Fruit fly (Drosophila melanogaster) whole organism, adult: ENCODE results near the gene CG14205.
A peak's percentile ranks its signal among the peaks of the same experiment; 100 is the strongest.

Source experiments
- CG14711 ChIP-seq: fragments of 200-800 bp; sonication (Bioruptor generic); optimal IDR thresholded peaks from 2 replicates; lab custom pipeline; 2018; ENCODE audit warnings: missing biosample characterization, mild to moderate bottlenecking, missing genetic modification characterization, moderate library complexity
- CG1620 ChIP-seq: fragments of 200-800 bp; sonication (Bioruptor generic); optimal IDR thresholded peaks from 2 replicates; lab custom pipeline; 2016; ENCODE audit warnings: missing biosample characterization, missing genetic modification characterization
- CG33017 ChIP-seq: fragments of 200-800 bp; sonication (Bioruptor generic); optimal IDR thresholded peaks from 2 replicates; lab custom pipeline; 2018; ENCODE audit warnings: missing biosample characterization, mild to moderate bottlenecking, missing genetic modification characterization, moderate library complexity
- CG5204 ChIP-seq: fragments of 200-800 bp; sonication (Bioruptor generic); optimal IDR thresholded peaks from 2 replicates; lab custom pipeline; 2016; ENCODE audit warnings: missing biosample characterization, missing genetic modification characterization
- CG7045 ChIP-seq: fragments of 200-800 bp; sonication (Bioruptor generic); optimal IDR thresholded peaks from 2 replicates; lab custom pipeline; 2017; ENCODE audit warnings: missing biosample characterization, mild to moderate bottlenecking, missing genetic modification characterization
- Crg-1 ChIP-seq: fragments of 200-800 bp; sonication (Bioruptor generic); optimal IDR thresholded peaks from 2 replicates; lab custom pipeline; 2016; ENCODE audit warnings: missing biosample characterization, missing genetic modification characterization
- Hr96 ChIP-seq: fragments of 200-800 bp; sonication (Bioruptor generic); optimal IDR thresholded peaks from 2 replicates; lab custom pipeline; 2016; ENCODE audit warnings: missing biosample characterization, missing genetic modification characterization
- Mnt ChIP-seq: fragments of 200-800 bp; sonication (Bioruptor generic); optimal IDR thresholded peaks from 2 replicates; lab custom pipeline; 2016; ENCODE audit warnings: missing biosample characterization, mild to moderate bottlenecking, missing genetic modification characterization
- cic ChIP-seq: fragments of 200-800 bp; sonication (Bioruptor generic); optimal IDR thresholded peaks from 2 replicates; lab custom pipeline; 2017; ENCODE audit warnings: missing biosample characterization, mild to moderate bottlenecking, missing genetic modification characterization, moderate library complexity
- cnc ChIP-seq, 2 experiments: fragments of >200 bp; optimal IDR thresholded peaks; 2 replicates each; lab custom pipeline; 2017
- kay ChIP-seq: fragments of 200-800 bp; sonication (Bioruptor generic); peaks from one replicate; lab custom pipeline; 2016; ENCODE audit warnings: missing biosample characterization, missing genetic modification characterization, borderline replicate concordance
- pad ChIP-seq: fragments of 200-800 bp; sonication (Bioruptor generic); optimal IDR thresholded peaks from 3 replicates; lab custom pipeline; 2017; ENCODE audit warnings: missing biosample characterization, missing genetic modification characterization, mild to moderate bottlenecking, moderate library complexity, missing genetic modification reagents
- toe ChIP-seq: fragments of 200-800 bp; sonication (Bioruptor generic); optimal IDR thresholded peaks from 2 replicates; lab custom pipeline; 2016; ENCODE audit warnings: missing biosample characterization, missing genetic modification characterization

- TF ChIP-seq toe: no peak
- TF ChIP-seq CG14711 (tag; lab: Kevin White, UChicago): no peak
- no peak for TF ChIP-seq CG1620 (GFP tag; lab: Kevin White, UChicago)
- TF ChIP-seq cnc (optimal IDR thresholded peaks at IDR 0.05; lab: Kevin White, UChicago): no peak
- TF ChIP-seq CG5204 (GFP tag; lab: Kevin White, UChicago): no peak
- TF ChIP-seq cic (GFP tag; lab: Kevin White, UChicago): no peak
- no peak for TF ChIP-seq kay
- no peak for TF ChIP-seq CG7045 (GFP tag; lab: Kevin White, UChicago)
- TF ChIP-seq CG33017: no peak
- no peak for TF ChIP-seq Crg-1
- no peak for TF ChIP-seq Hr96 (GFP tag; lab: Kevin White, UChicago)
- TF ChIP-seq Mnt (GFP tag; lab: Kevin White, UChicago): peak; percentile 39
- TF ChIP-seq pad (GFP tag; lab: Kevin White, UChicago): no peak
Observed at dm6 chrX:19622924-19623323, 30.5 kb downstream of the CG14205 start, which contains the start of the genes Naa20A and MKP-4.
